Fruit fly (Drosophila melanogaster) Kc167 (cell line): ENCODE data around the gene CG11726.

Experiments
- Myc ChIP-seq: fragments of >200 bp; optimal IDR thresholded peaks from 2 replicates; lab custom pipeline; 2017; ENCODE audit warnings: missing external identifiers
- Sin3A ChIP-seq: fragments of >200 bp; optimal IDR thresholded peaks from 2 replicates; lab custom pipeline; 2018; ENCODE audit warnings: missing external identifiers
- h ChIP-seq: fragments of >200 bp; optimal IDR thresholded peaks from 3 replicates; lab custom pipeline; 2018; ENCODE audit warnings: missing external identifiers
- insv ChIP-seq: fragments of >200 bp; optimal IDR thresholded peaks from 3 replicates; lab custom pipeline; 2018; ENCODE audit warnings: missing external identifiers
- psq ChIP-seq: fragments of >200 bp; optimal IDR thresholded peaks from 2 replicates; lab custom pipeline; 2017; ENCODE audit warnings: missing external identifiers
- ttk ChIP-seq: sonication (Bioruptor generic); optimal IDR thresholded peaks from 2 replicates; lab custom pipeline; 2017; ENCODE audit warnings: missing external identifiers

The CG11726 gene

DNA sequence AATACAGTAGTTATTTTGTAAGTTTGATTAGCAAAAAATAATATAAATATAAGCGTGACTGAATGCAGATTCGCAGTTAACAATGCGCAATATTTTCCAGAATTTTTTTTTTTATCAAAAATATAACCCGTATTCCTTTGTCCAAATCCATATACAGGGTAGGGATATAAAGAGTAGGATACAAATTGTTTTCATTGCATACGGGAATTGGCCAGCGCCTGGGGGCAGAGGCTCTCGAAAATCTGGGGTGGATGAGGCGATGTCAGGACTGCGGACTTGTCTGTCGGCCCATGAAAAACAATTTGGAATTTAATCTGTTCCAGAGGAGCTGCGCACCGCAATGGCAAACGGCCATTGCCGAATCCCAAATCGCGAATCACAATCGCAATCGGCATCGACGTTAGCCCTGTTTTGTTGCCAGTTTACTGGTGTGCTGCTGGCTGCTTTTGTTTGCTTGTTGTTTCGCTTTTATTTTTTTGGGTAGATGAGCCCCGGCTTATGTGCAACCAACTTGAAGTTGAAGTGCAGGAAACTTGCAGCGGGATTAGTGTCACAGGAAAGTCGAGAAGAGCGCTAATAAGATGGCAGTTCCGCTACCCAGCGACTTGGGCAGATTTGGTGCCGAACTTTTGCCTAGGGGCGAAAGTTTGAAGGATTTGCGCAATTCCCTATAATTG lies 11.6 kb upstream of the CG11726 start:
- TF ChIP-seq ttk (lab: Kevin White, UChicago): no peak
- TF ChIP-seq insv (lab: Kevin White, UChicago): no peak
- TF ChIP-seq Myc (lab: Kevin White, UChicago): no peak
- no peak for TF ChIP-seq h (lab: Kevin White, UChicago)
- TF ChIP-seq Sin3A (lab: Kevin White, UChicago): no peak
- no peak for TF ChIP-seq psq

- TF ChIP-seq h (lab: Kevin White, UChicago) (no peak), insv (lab: Kevin White, UChicago) (no peak), Sin3A (lab: Kevin White, UChicago) (no peak), ttk (lab: Kevin White, UChicago) (no peak), Myc (lab: Kevin White, UChicago) (no peak), psq (no peak)
These were observed 10.3 kb upstream of the CG11726 start for dm6 chr3L:11384225-11384624.

dm6 chr3L:11384824-11385457 lies 9.5 kb upstream of the CG11726 start:
- TF ChIP-seq h (lab: Kevin White, UChicago): no peak
- TF ChIP-seq psq: no peak
- no peak for TF ChIP-seq insv (lab: Kevin White, UChicago)
- no peak for TF ChIP-seq Sin3A (lab: Kevin White, UChicago)
- TF ChIP-seq ttk (lab: Kevin White, UChicago): no peak
- TF ChIP-seq Myc (lab: Kevin White, UChicago): no peak

DNA sequence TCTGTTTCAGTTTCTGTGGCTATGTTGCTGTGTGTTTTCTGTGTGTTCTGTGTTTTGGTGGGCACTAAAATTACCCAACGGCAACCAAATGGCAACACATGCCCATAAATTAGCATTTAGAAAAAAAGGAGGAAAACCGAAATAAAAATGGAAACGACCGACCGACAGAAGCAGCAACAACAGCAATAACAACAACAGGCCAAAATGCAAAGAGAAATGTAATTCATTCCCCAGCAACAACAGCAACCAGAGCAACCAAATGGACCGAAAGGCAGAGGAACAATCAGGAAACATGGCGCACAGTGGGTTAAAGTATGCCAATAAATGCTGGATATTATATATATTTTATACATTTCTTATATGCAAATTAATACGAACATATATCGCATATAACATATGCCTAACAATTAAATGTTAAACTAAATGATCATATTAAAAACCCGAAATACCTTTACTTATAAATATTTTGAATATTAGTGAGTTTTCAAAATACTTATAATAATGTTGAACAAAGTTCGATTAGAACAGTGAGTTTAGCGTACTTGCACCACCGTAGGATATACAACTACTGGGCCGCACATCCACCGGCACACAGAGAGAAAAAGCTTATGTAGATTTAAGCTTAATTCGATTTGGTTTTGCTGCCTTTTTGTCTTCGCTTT lies 5.4 kb upstream of the CG11726 start:
- no peak for TF ChIP-seq Sin3A (lab: Kevin White, UChicago)
- TF ChIP-seq h (lab: Kevin White, UChicago): no peak
- TF ChIP-seq Myc (lab: Kevin White, UChicago): no peak
- no peak for TF ChIP-seq ttk (lab: Kevin White, UChicago)
- no peak for TF ChIP-seq psq
- TF ChIP-seq insv (lab: Kevin White, UChicago): no peak

dm6 chr3L:11393806-11394205 lies 684 bp upstream of the CG11726 start:
- TF ChIP-seq ttk (lab: Kevin White, UChicago): no peak
- TF ChIP-seq psq: no peak
- TF ChIP-seq h (lab: Kevin White, UChicago): no peak
- no peak for TF ChIP-seq Sin3A (lab: Kevin White, UChicago)
- no peak for TF ChIP-seq insv (lab: Kevin White, UChicago)
- no peak for TF ChIP-seq Myc (lab: Kevin White, UChicago)

dm6 chr3L:11397093-11397592 lies 2.7 kb downstream of the CG11726 start, which contains the start of gene CG44362:
Gene CG44362 (plus strand): TSS chr3L:11397542.
- no peak for TF ChIP-seq psq
- no peak for TF ChIP-seq insv (lab: Kevin White, UChicago)
- no peak for TF ChIP-seq Sin3A (lab: Kevin White, UChicago)
- no peak for TF ChIP-seq Myc (lab: Kevin White, UChicago)
- TF ChIP-seq ttk (lab: Kevin White, UChicago): no peak
- no peak for TF ChIP-seq h (lab: Kevin White, UChicago)

dm6 chr3L:11398484-11399088 lies 4.1 kb downstream of the CG11726 start:
- TF ChIP-seq h (lab: Kevin White, UChicago): no peak
- TF ChIP-seq Myc (lab: Kevin White, UChicago): no peak
- no peak for TF ChIP-seq insv (lab: Kevin White, UChicago)
- TF ChIP-seq psq: no peak

- TF ChIP-seq Myc (lab: Kevin White, UChicago) (no peak), ttk (lab: Kevin White, UChicago) (no peak), insv (lab: Kevin White, UChicago) (no peak), h (lab: Kevin White, UChicago) (no peak), psq (no peak), Sin3A (lab: Kevin White, UChicago) (no peak)
These were observed 4.9 kb downstream of the CG11726 start for dm6 chr3L:11399437-11399836.

- TF ChIP-seq Myc (lab: Kevin White, UChicago): no peak
- no peak for TF ChIP-seq psq
- no peak for TF ChIP-seq h (lab: Kevin White, UChicago)
- no peak for TF ChIP-seq Sin3A (lab: Kevin White, UChicago)
- TF ChIP-seq insv (lab: Kevin White, UChicago): no peak
- TF ChIP-seq ttk (lab: Kevin White, UChicago): no peak
These were observed 5.8 kb downstream of the CG11726 start for dm6 chr3L:11400262-11400661.

dm6 chr3L:11400673-11401186 lies 6.2 kb downstream of the CG11726 start:
- TF ChIP-seq ttk (lab: Kevin White, UChicago): no peak
- TF ChIP-seq insv (lab: Kevin White, UChicago): no peak
- no peak for TF ChIP-seq Sin3A (lab: Kevin White, UChicago)
- no peak for TF ChIP-seq h (lab: Kevin White, UChicago)
- TF ChIP-seq psq: no peak
- TF ChIP-seq Myc (lab: Kevin White, UChicago): no peak

- TF ChIP-seq ttk (lab: Kevin White, UChicago) (no peak), Myc (lab: Kevin White, UChicago) (no peak), h (lab: Kevin White, UChicago) (no peak), insv (lab: Kevin White, UChicago) (no peak), psq (no peak), Sin3A (lab: Kevin White, UChicago) (no peak)
These were observed 7.8 kb downstream of the CG11726 start for dm6 chr3L:11402305-11402704.
